Worm (Caenorhabditis elegans) whole organism, L2 larva: Measurements from ENCODE around the gene C16C8.22.

Experiments used
- aly-2 ChIP-seq: fragments of 150-350 bp; optimal IDR thresholded peaks from 2 replicates; lab custom pipeline; 2014; ENCODE audit warnings: missing biosample characterization, missing genetic modification characterization
- lin-39 ChIP-seq: fragments of 150-350 bp; optimal IDR thresholded peaks from 2 replicates; lab custom pipeline; 2014; ENCODE audit warnings: missing biosample characterization, missing genetic modification reagents, missing genetic modification characterization
- nhr-23 ChIP-seq: fragments of 150-350 bp; optimal IDR thresholded peaks from 2 replicates; lab custom pipeline; 2014; ENCODE audit warnings: missing biosample characterization, missing genetic modification reagents, missing genetic modification characterization

ce11 chrII:3429400-3429799 is 13.7 kb downstream of the C16C8.22 start, which contains the start of gene C16C8.18:
- TF ChIP-seq nhr-23 (tag; lab: Kevin White, UChicago) (no peak), aly-2 (tag; lab: Kevin White, UChicago) (no peak), lin-39 (tag; lab: Kevin White, UChicago) (no peak)
